Fruit fly (Drosophila melanogaster) whole organism, prepupa: Measurements from ENCODE around the gene CG14362.

Experiments
- Blimp-1 ChIP-seq: fragments of 200-800 bp; sonication (Bioruptor generic); optimal IDR thresholded peaks from 3 replicates; lab custom pipeline; 2017; ENCODE audit warnings: missing biosample characterization, missing genetic modification characterization, mild to moderate bottlenecking, moderate library complexity, missing genetic modification reagents
- CG10631 ChIP-seq: fragments of 200-800 bp; sonication (Bioruptor generic); optimal IDR thresholded peaks from 2 replicates; lab custom pipeline; 2016; ENCODE audit warnings: missing biosample characterization, missing genetic modification characterization
- CG10669 ChIP-seq: fragments of 200-800 bp; sonication (Bioruptor generic); optimal IDR thresholded peaks from 3 replicates; lab custom pipeline; 2018; ENCODE audit warnings: missing biosample characterization, mild to moderate bottlenecking, missing genetic modification characterization, moderate library complexity
- CG11294 ChIP-seq: fragments of 200-800 bp; sonication (Bioruptor generic); IDR thresholded peaks from 2 replicates; pipeline ENCODE4 v1.3.6; 2022; ENCODE audit warnings: missing biosample characterization, missing genetic modification characterization
- CG11762 ChIP-seq: fragments of 200-800 bp; sonication (Bioruptor generic); optimal IDR thresholded peaks from 3 replicates; lab custom pipeline; 2016; ENCODE audit warnings: missing biosample characterization, missing genetic modification characterization; ENCODE audit not compliant: insufficient read depth
- CG11902 ChIP-seq: fragments of 200-800 bp; sonication (Bioruptor generic); optimal IDR thresholded peaks from 3 replicates; lab custom pipeline; 2016; ENCODE audit warnings: missing biosample characterization, missing genetic modification characterization
- CG15336 ChIP-seq: fragments of 200-800 bp; sonication (Bioruptor generic); IDR thresholded peaks from 2 replicates; pipeline ENCODE4 v1.3.6; 2022; ENCODE audit warnings: missing biosample characterization, missing genetic modification characterization
- CG1621 ChIP-seq: fragments of 200-800 bp; sonication (Bioruptor generic); optimal IDR thresholded peaks from 3 replicates; lab custom pipeline; 2018; ENCODE audit warnings: missing biosample characterization, mild to moderate bottlenecking, missing genetic modification characterization
- CG16779 ChIP-seq: fragments of 200-800 bp; sonication (Bioruptor generic); optimal IDR thresholded peaks from 3 replicates; lab custom pipeline; 2017; ENCODE audit warnings: missing biosample characterization, mild to moderate bottlenecking, missing genetic modification characterization
- CG3032 ChIP-seq: fragments of 200-800 bp; optimal IDR thresholded peaks from 2 replicates; lab custom pipeline; 2019; ENCODE audit warnings: missing biosample characterization, mild to moderate bottlenecking, missing genetic modification characterization, moderate library complexity
- CG32006 ChIP-seq: fragments of 200-800 bp; sonication (Bioruptor generic); optimal IDR thresholded peaks from 3 replicates; lab custom pipeline; 2017; ENCODE audit warnings: missing biosample characterization, mild to moderate bottlenecking, missing genetic modification characterization
- CG3919 ChIP-seq: fragments of 200-800 bp; sonication (Bioruptor generic); optimal IDR thresholded peaks from 3 replicates; lab custom pipeline; 2016; ENCODE audit warnings: missing biosample characterization, missing genetic modification characterization
- CG4318 ChIP-seq: fragments of 200-800 bp; sonication (Bioruptor generic); optimal IDR thresholded peaks from 3 replicates; lab custom pipeline; 2017; ENCODE audit warnings: missing biosample characterization, mild to moderate bottlenecking, missing genetic modification characterization
- CG6163 ChIP-seq: fragments of 200-800 bp; sonication (Bioruptor generic); IDR thresholded peaks from 3 replicates; pipeline ENCODE4 v1.3.6; 2022; ENCODE audit warnings: missing biosample characterization, missing genetic modification characterization
- CG6276 ChIP-seq: fragments of 200-800 bp; sonication (Bioruptor generic); optimal IDR thresholded peaks from 2 replicates; lab custom pipeline; 2017; ENCODE audit warnings: missing biosample characterization, mild to moderate bottlenecking, missing genetic modification characterization
- CG6792 ChIP-seq: fragments of 200-800 bp; sonication (Bioruptor generic); optimal IDR thresholded peaks from 3 replicates; lab custom pipeline; 2016; ENCODE audit warnings: missing biosample characterization, missing genetic modification characterization
- CG6808 ChIP-seq: fragments of 200-800 bp; sonication (Bioruptor generic); optimal IDR thresholded peaks from 3 replicates; lab custom pipeline; 2017; ENCODE audit warnings: missing biosample characterization, missing genetic modification characterization, mild to moderate bottlenecking, moderate library complexity, missing genetic modification reagents
- CG8119 ChIP-seq: fragments of 200-800 bp; sonication (Bioruptor generic); IDR thresholded peaks from 3 replicates; pipeline ENCODE4 v1.3.6; 2022; ENCODE audit warnings: missing biosample characterization, missing genetic modification characterization
- CG8319 ChIP-seq: fragments of 200-800 bp; sonication (Bioruptor generic); optimal IDR thresholded peaks from 3 replicates; lab custom pipeline; 2016; ENCODE audit warnings: missing biosample characterization, missing genetic modification characterization
- CG8632 ChIP-seq: fragments of 200-800 bp; sonication (Bioruptor generic); optimal IDR thresholded peaks from 3 replicates; lab custom pipeline; 2016; ENCODE audit warnings: missing biosample characterization, missing genetic modification characterization
- Eip75B ChIP-seq: fragments of 200-800 bp; sonication (Bioruptor generic); optimal IDR thresholded peaks from 3 replicates; lab custom pipeline; 2016; ENCODE audit warnings: missing biosample characterization, missing genetic modification characterization
- Eip78C ChIP-seq: fragments of 200-800 bp; sonication (Bioruptor generic); peaks from one replicate; lab custom pipeline; 2016; ENCODE audit warnings: missing biosample characterization, missing genetic modification characterization
- Eip93F ChIP-seq: fragments of 200-800 bp; sonication (Bioruptor generic); optimal IDR thresholded peaks from 2 replicates; lab custom pipeline; 2016; ENCODE audit warnings: missing biosample characterization, mild to moderate bottlenecking, missing genetic modification characterization
- Ets21C ChIP-seq: fragments of 200-800 bp; sonication (Bioruptor generic); optimal IDR thresholded peaks from 3 replicates; lab custom pipeline; 2016; ENCODE audit warnings: missing biosample characterization, missing genetic modification characterization
- Hr38 ChIP-seq: sonication (Bioruptor generic); optimal IDR thresholded peaks from 2 replicates; lab custom pipeline; 2016; ENCODE audit warnings: missing biosample characterization, missing genetic modification characterization
- Lpt ChIP-seq: fragments of 200-800 bp; sonication (Bioruptor generic); optimal IDR thresholded peaks from 3 replicates; lab custom pipeline; 2016; ENCODE audit warnings: missing biosample characterization, missing genetic modification characterization
- OdsH ChIP-seq: fragments of 200-800 bp; sonication (Bioruptor generic); optimal IDR thresholded peaks from 3 replicates; lab custom pipeline; 2016; ENCODE audit warnings: missing biosample characterization, missing genetic modification characterization
- Smox ChIP-seq: fragments of 200-800 bp; sonication (Bioruptor generic); optimal IDR thresholded peaks from 3 replicates; lab custom pipeline; 2016; ENCODE audit warnings: missing biosample characterization, missing genetic modification characterization
- Sox102F ChIP-seq: fragments of 200-800 bp; sonication (Bioruptor generic); optimal IDR thresholded peaks from 2 replicates; lab custom pipeline; 2016; ENCODE audit warnings: missing biosample characterization, mild to moderate bottlenecking, missing genetic modification characterization
- Sox14 ChIP-seq: fragments of 200-800 bp; sonication (Bioruptor generic); optimal IDR thresholded peaks from 3 replicates; lab custom pipeline; 2016; ENCODE audit warnings: missing biosample characterization, missing genetic modification characterization
- Sox15 ChIP-seq: fragments of 200-800 bp; sonication (Bioruptor generic); optimal IDR thresholded peaks from 3 replicates; lab custom pipeline; 2016; ENCODE audit warnings: missing biosample characterization, missing genetic modification characterization
- achi ChIP-seq: fragments of 200-800 bp; sonication (Bioruptor generic); optimal IDR thresholded peaks from 3 replicates; lab custom pipeline; 2016; ENCODE audit warnings: missing biosample characterization, missing genetic modification characterization
- acj6 ChIP-seq: fragments of 200-800 bp; sonication (Bioruptor generic); optimal IDR thresholded peaks from 3 replicates; lab custom pipeline; 2016; ENCODE audit warnings: missing biosample characterization, missing genetic modification characterization
- dac ChIP-seq: fragments of 200-800 bp; sonication (Bioruptor generic); optimal IDR thresholded peaks from 2 replicates; lab custom pipeline; 2017; ENCODE audit warnings: missing biosample characterization, mild to moderate bottlenecking, missing genetic modification characterization
- dsx ChIP-seq: fragments of 200-800 bp; optimal IDR thresholded peaks from 3 replicates; lab custom pipeline; 2019; ENCODE audit warnings: missing biosample characterization, mild to moderate bottlenecking, missing genetic modification characterization, moderate library complexity; ENCODE audit not compliant: poor library complexity, severe bottlenecking
- esn ChIP-seq: fragments of 200-800 bp; sonication (Bioruptor generic); optimal IDR thresholded peaks from 2 replicates; lab custom pipeline; 2016; ENCODE audit warnings: missing biosample characterization, mild to moderate bottlenecking, missing genetic modification characterization, moderate library complexity
- fd59A ChIP-seq: fragments of 200-800 bp; sonication (Bioruptor generic); optimal IDR thresholded peaks from 2 replicates; lab custom pipeline; 2017; ENCODE audit warnings: missing biosample characterization, mild to moderate bottlenecking, missing genetic modification characterization, missing genetic modification reagents
- fkh ChIP-seq: fragments of 200-800 bp; sonication (Bioruptor generic); optimal IDR thresholded peaks from 3 replicates; lab custom pipeline; 2017; ENCODE audit warnings: missing biosample characterization, mild to moderate bottlenecking, missing genetic modification characterization, moderate library complexity
- lz ChIP-seq: fragments of 200-800 bp; sonication (Bioruptor generic); optimal IDR thresholded peaks from 3 replicates; lab custom pipeline; 2016; ENCODE audit warnings: missing biosample characterization, missing genetic modification characterization
- net ChIP-seq: fragments of 200-800 bp; sonication (Bioruptor generic); optimal IDR thresholded peaks from 3 replicates; lab custom pipeline; 2016; ENCODE audit warnings: missing biosample characterization, missing genetic modification characterization
- pdm3 ChIP-seq: fragments of 200-800 bp; sonication (Bioruptor generic); optimal IDR thresholded peaks from 3 replicates; lab custom pipeline; 2016; ENCODE audit warnings: missing biosample characterization, missing genetic modification characterization
- salr ChIP-seq, 2 experiments: fragments of 200-800 bp; sonication (Bioruptor generic); optimal IDR thresholded peaks; 3 replicates each; lab custom pipeline; 2016 to 2018; ENCODE audit warnings: missing biosample characterization in 2 of 2, missing genetic modification characterization in 2 of 2, mild to moderate bottlenecking in 1 of 2
- spab ChIP-seq: fragments of 200-800 bp; sonication (Bioruptor generic); optimal IDR thresholded peaks from 2 replicates; lab custom pipeline; 2017; ENCODE audit warnings: missing biosample characterization, mild to moderate bottlenecking, missing genetic modification characterization, missing genetic modification reagents
- svp ChIP-seq: fragments of 200-800 bp; sonication (Bioruptor generic); peaks from one replicate; lab custom pipeline; 2016; ENCODE audit warnings: missing biosample characterization, missing genetic modification characterization
- topi ChIP-seq: fragments of 200-800 bp; sonication (Bioruptor generic); optimal IDR thresholded peaks from 3 replicates; lab custom pipeline; 2016; ENCODE audit warnings: missing biosample characterization, missing genetic modification characterization
- vri ChIP-seq: fragments of 200-800 bp; sonication (Bioruptor generic); optimal IDR thresholded peaks from 3 replicates; lab custom pipeline; 2016; ENCODE audit warnings: missing biosample characterization, mild to moderate bottlenecking, missing genetic modification characterization

Gene CG14362

DNA sequence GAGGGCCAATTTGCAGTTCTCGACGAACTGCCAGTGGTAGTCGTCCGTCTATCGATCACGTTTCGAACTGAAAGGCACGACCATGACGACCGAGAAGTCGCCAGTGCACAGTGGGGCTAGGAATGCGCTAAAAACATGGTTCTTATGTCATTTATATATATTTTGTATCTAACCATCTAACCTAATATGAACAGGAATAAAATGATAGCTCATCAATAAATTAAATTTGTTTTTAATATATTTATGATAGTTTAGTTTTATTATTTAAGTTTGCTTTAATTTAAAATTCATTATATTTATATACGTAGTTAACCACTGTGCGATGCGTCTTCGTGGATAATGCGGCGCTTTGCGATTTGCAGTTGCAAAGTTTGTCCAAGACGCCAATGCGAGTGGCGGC, 11.6 kb downstream of the CG14362 start (continued):
- TF ChIP-seq Sox14 (no peak), topi (GFP tag; lab: Kevin White, UChicago) (peak; percentile 47), CG15336 (GFP tag; lab: Robert Waterston, UW) (peak; percentile 82), vri (peak; percentile 38), CG8119 (GFP tag; lab: Robert Waterston, UW) (peak; percentile 65), lz (peak; percentile 4), Eip93F (GFP tag; lab: Kevin White, UChicago) (no peak), esn (GFP tag; lab: Kevin White, UChicago) (peak; percentile 55), CG8319 (GFP tag; lab: Kevin White, UChicago) (no peak), Eip75B (no peak), dac (GFP tag; lab: Kevin White, UChicago) (no peak), acj6 (GFP tag; lab: Kevin White, UChicago) (peak; percentile 48), CG10631 (GFP tag; lab: Kevin White, UChicago) (peak; percentile 39), CG11294 (GFP tag; lab: Robert Waterston, UW) (0 out of 2 replicates have a peak, but pooled peaks have one; percentile 37), OdsH (peak; percentile 47), Sox15 (GFP tag; lab: Kevin White, UChicago) (no peak), CG6808 (GFP tag; lab: Kevin White, UChicago) (peak; percentile 17), CG4318 (GFP tag; lab: Kevin White, UChicago) (peak; percentile 4), CG11762 (peak; percentile 31), CG1621 (no peak)
- TF ChIP-seq, all 60 proteins: peak for 36

- peak; percentile 1 for TF ChIP-seq Eip78C (GFP tag; lab: Kevin White, UChicago)
- no peak for TF ChIP-seq achi (GFP tag; lab: Kevin White, UChicago)
Observed at dm6 chr3R:13842532-13842931, 12.7 kb downstream of the CG14362 start.

- peak; percentile 52 for TF ChIP-seq topi (GFP tag; lab: Kevin White, UChicago)
- TF ChIP-seq CG3032 (tag; lab: Kevin White, UChicago): peak; percentile 63
- no peak for TF ChIP-seq Lpt (GFP tag; lab: Kevin White, UChicago)
- TF ChIP-seq CG11294 (GFP tag; lab: Robert Waterston, UW): no peak
- peak; percentile 54 for TF ChIP-seq net
- no peak for TF ChIP-seq fkh (GFP tag; lab: Kevin White, UChicago)
- TF ChIP-seq CG32006: peak; percentile 57
- peak; percentile 13 for TF ChIP-seq Ets21C (GFP tag; lab: Kevin White, UChicago)
- TF ChIP-seq dac (GFP tag; lab: Kevin White, UChicago): no peak
- TF ChIP-seq achi (GFP tag; lab: Kevin White, UChicago): peak; percentile 73
- peak; percentile 41 for TF ChIP-seq CG6792 (GFP tag; lab: Kevin White, UChicago)
- TF ChIP-seq CG6276 (GFP tag; lab: Kevin White, UChicago): no peak
- peak; percentile 68 for TF ChIP-seq CG10631 (GFP tag; lab: Kevin White, UChicago)
- peak; percentile 65 for TF ChIP-seq fd59A (GFP tag; lab: Kevin White, UChicago)
- peak; percentile 7 for TF ChIP-seq CG16779 (tag; lab: Kevin White, UChicago)
- TF ChIP-seq Sox102F: peak; percentile 41
- peak; percentile 52 for TF ChIP-seq OdsH
- TF ChIP-seq spab (GFP tag; lab: Kevin White, UChicago): peak; percentile 56
- peak; percentile 28 for TF ChIP-seq Sox15 (GFP tag; lab: Kevin White, UChicago)
- TF ChIP-seq CG6163 (GFP tag; lab: Robert Waterston, UW): peak; percentile 84
- peak; percentile 65 for TF ChIP-seq Eip75B
- TF ChIP-seq dsx (GFP tag; lab: Kevin White, UChicago): peak; percentile 78
- TF ChIP-seq CG8632 (GFP tag; lab: Kevin White, UChicago): peak; percentile 48
- TF ChIP-seq acj6 (GFP tag; lab: Kevin White, UChicago): peak; percentile 64
- no peak for TF ChIP-seq Hr38 (GFP tag; lab: Kevin White, UChicago)
- TF ChIP-seq CG8319 (GFP tag; lab: Kevin White, UChicago): no peak
- peak; percentile 71 for TF ChIP-seq CG6808 (GFP tag; lab: Kevin White, UChicago)
- peak; percentile 48 for TF ChIP-seq Smox (GFP tag; lab: Kevin White, UChicago)
- peak; percentile 48 for TF ChIP-seq CG1621
- TF ChIP-seq CG3919: peak; percentile 69
- peak; percentile 64 for TF ChIP-seq pdm3
- TF ChIP-seq salr (GFP tag; optimal IDR thresholded peaks at IDR 0.05; lab: Kevin White, UChicago): peak; percentile 22 to 34
- no peak for TF ChIP-seq Blimp-1 (GFP tag; lab: Kevin White, UChicago)
- TF ChIP-seq CG4318 (GFP tag; lab: Kevin White, UChicago): peak; percentile 25
- TF ChIP-seq Sox14: peak; percentile 48
- TF ChIP-seq CG11902 (GFP tag; lab: Kevin White, UChicago): no peak
- TF ChIP-seq lz: peak; percentile 43
- TF ChIP-seq svp (GFP tag; lab: Kevin White, UChicago): peak; percentile 83
- peak; percentile 46 for TF ChIP-seq CG10669 (GFP tag; lab: Kevin White, UChicago)
Observed at dm6 chr3R:13840956-13841355, 14.3 kb downstream of the CG14362 start.
